Worm (Caenorhabditis elegans) whole organism, L4 larva: ENCODE data around the gene mogs-1.
A peak's percentile ranks its signal among the peaks of the same experiment; 100 is the strongest.

Source experiments
- F37D6.2 ChIP-seq: sonication (generic microtip); optimal IDR thresholded peaks from 2 replicates; lab custom pipeline; 2016; ENCODE audit warnings: mild to moderate bottlenecking, missing genetic modification characterization, missing compliant biosample characterization
- Y48G9A.11 ChIP-seq: fragments of 200-800 bp; sonication (Bioruptor generic); IDR thresholded peaks from 2 replicates; pipeline ENCODE4 v1.3.6; 2022; ENCODE audit warnings: missing genetic modification reagents, missing genetic modification characterization, missing compliant biosample characterization
- ZK337.2 ChIP-seq: fragments of 200-800 bp; sonication (Bioruptor generic); IDR thresholded peaks from 2 replicates; pipeline ENCODE4 v1.3.6; 2022; ENCODE audit warnings: missing genetic modification reagents, missing genetic modification characterization, missing compliant biosample characterization
- aly-2 ChIP-seq: sonication (generic microtip); optimal IDR thresholded peaks from 2 replicates; lab custom pipeline; 2018; ENCODE audit warnings: missing biosample characterization, missing genetic modification characterization
- attf-4 ChIP-seq: sonication (generic microtip); optimal IDR thresholded peaks from 3 replicates; lab custom pipeline; 2017; ENCODE audit warnings: missing biosample characterization, missing genetic modification characterization
- ceh-44 ChIP-seq: fragments of 200-800 bp; sonication (Bioruptor generic); IDR thresholded peaks from 2 replicates; pipeline ENCODE4 v1.3.6; 2022; ENCODE audit warnings: missing genetic modification reagents, missing genetic modification characterization, missing compliant biosample characterization
- cey-2 ChIP-seq: sonication (generic microtip); optimal IDR thresholded peaks from 3 replicates; lab custom pipeline; 2017; ENCODE audit warnings: missing genetic modification characterization, mild to moderate bottlenecking, missing compliant biosample characterization, antibody characterized with exemption, borderline replicate concordance; ENCODE audit not compliant: insufficient read depth
- daf-16 ChIP-seq, 3 experiments: sonication (generic microtip); optimal IDR thresholded peaks; 2 replicates each; lab custom pipeline; 2016 to 2017; ENCODE audit warnings: missing genetic modification characterization in 3 of 3, missing genetic modification reagents in 3 of 3, mild to moderate bottlenecking in 2 of 3, missing compliant biosample characterization in 2 of 3, missing biosample characterization in 1 of 3, moderate library complexity in 1 of 3
- dmd-6 ChIP-seq: fragments of 200-800 bp; sonication (Bioruptor generic); IDR thresholded peaks from 2 replicates; pipeline ENCODE4 v1.3.6; 2022; ENCODE audit warnings: missing genetic modification reagents, missing genetic modification characterization, missing compliant biosample characterization
- dmd-8 ChIP-seq: fragments of 200-800 bp; sonication (Bioruptor generic); IDR thresholded peaks from 2 replicates; pipeline ENCODE4 v1.3.6; 2022; ENCODE audit warnings: missing genetic modification characterization, missing compliant biosample characterization
- dpl-1 ChIP-seq: fragments of 150-350 bp; optimal IDR thresholded peaks from 2 replicates; lab custom pipeline; 2014; ENCODE audit warnings: missing biosample characterization, missing genetic modification reagents, missing genetic modification characterization
- dve-1 ChIP-seq: sonication (generic microtip); optimal IDR thresholded peaks from 2 replicates; lab custom pipeline; 2017; ENCODE audit warnings: antibody characterized with exemption, mild to moderate bottlenecking, missing genetic modification characterization, missing compliant biosample characterization; ENCODE audit not compliant: insufficient read depth
- egl-27 ChIP-seq: sonication (generic microtip); optimal IDR thresholded peaks from 3 replicates; lab custom pipeline; 2017; ENCODE audit warnings: missing biosample characterization, missing genetic modification reagents, missing genetic modification characterization
- hlh-11 ChIP-seq: fragments of 200-800 bp; sonication (Bioruptor generic); optimal IDR thresholded peaks from 2 replicates; lab custom pipeline; 2018; ENCODE audit warnings: mild to moderate bottlenecking, missing genetic modification characterization, missing compliant biosample characterization
- hlh-30 ChIP-seq: sonication (generic microtip); optimal IDR thresholded peaks from 2 replicates; lab custom pipeline; 2017; ENCODE audit warnings: antibody characterized with exemption, mild to moderate bottlenecking, missing genetic modification characterization, missing compliant biosample characterization; ENCODE audit not compliant: insufficient read depth
- jun-1 ChIP-seq: fragments of 150-350 bp; optimal IDR thresholded peaks from 2 replicates; lab custom pipeline; 2014; ENCODE audit warnings: missing biosample characterization, missing genetic modification reagents, missing genetic modification characterization
- lin-15B ChIP-seq: fragments of 150-350 bp; sonication (generic microtip); optimal IDR thresholded peaks from 3 replicates; lab custom pipeline; 2014; ENCODE audit warnings: missing biosample characterization, missing genetic modification characterization
- lin-29 ChIP-seq: fragments of 200-800 bp; sonication (Bioruptor generic); IDR thresholded peaks from 2 replicates; pipeline ENCODE4 v1.3.6; 2022; ENCODE audit warnings: missing genetic modification reagents, missing genetic modification characterization, missing compliant biosample characterization
- lir-3 ChIP-seq: sonication (generic microtip); optimal IDR thresholded peaks from 2 replicates; lab custom pipeline; 2016; ENCODE audit warnings: mild to moderate bottlenecking, missing genetic modification characterization, missing compliant biosample characterization
- lsy-2 ChIP-seq, 2 experiments: fragments of 150-350 bp in 1 of 2; sonication (generic microtip) in 1 of 2; optimal IDR thresholded peaks; 2 replicates each; lab custom pipeline; 2014 to 2017; ENCODE audit warnings: missing biosample characterization in 2 of 2, missing genetic modification characterization in 2 of 2
- madf-5 ChIP-seq, 2 experiments: fragments of 200-800 bp; sonication (Bioruptor generic); IDR thresholded peaks; 2 replicates each; pipeline ENCODE4 v1.3.6; 2022; ENCODE audit warnings: missing compliant biosample characterization in 2 of 2, missing genetic modification characterization in 2 of 2
- madf-9 ChIP-seq: fragments of 200-800 bp; sonication (Bioruptor generic); conservative IDR thresholded peaks from 2 replicates; pipeline ENCODE4 v1.3.6; 2022; ENCODE audit warnings: missing genetic modification reagents, missing genetic modification characterization, missing compliant biosample characterization
- mes-2 ChIP-seq: sonication (generic microtip); optimal IDR thresholded peaks from 2 replicates; lab custom pipeline; 2016; ENCODE audit warnings: missing genotype, mild to moderate bottlenecking, missing genetic modification characterization, missing compliant biosample characterization; ENCODE audit not compliant: poor library complexity, severe bottlenecking
- mxl-3 ChIP-seq: fragments of 200-800 bp; sonication (Bioruptor generic); optimal IDR thresholded peaks from 2 replicates; lab custom pipeline; 2018; ENCODE audit warnings: mild to moderate bottlenecking, missing genetic modification characterization, missing compliant biosample characterization
- nhr-10 ChIP-seq: fragments of 150-350 bp; optimal IDR thresholded peaks from 2 replicates; lab custom pipeline; 2014; ENCODE audit warnings: missing biosample characterization, missing genetic modification characterization
- nhr-102 ChIP-seq: sonication (generic microtip); optimal IDR thresholded peaks from 2 replicates; lab custom pipeline; 2016; ENCODE audit warnings: mild to moderate bottlenecking, missing genetic modification characterization, moderate library complexity, missing compliant biosample characterization
- nhr-25 ChIP-seq: sonication (generic microtip); optimal IDR thresholded peaks from 2 replicates; lab custom pipeline; 2017; ENCODE audit warnings: missing genetic modification characterization, mild to moderate bottlenecking, missing compliant biosample characterization, antibody characterized with exemption, moderate library complexity, borderline replicate concordance; ENCODE audit not compliant: insufficient read depth
- nhr-28 ChIP-seq: fragments of 150-350 bp; optimal IDR thresholded peaks from 2 replicates; lab custom pipeline; 2014; ENCODE audit warnings: missing biosample characterization, missing genetic modification characterization
- nhr-76 ChIP-seq: fragments of 150-350 bp; optimal IDR thresholded peaks from 2 replicates; lab custom pipeline; 2014; ENCODE audit warnings: missing biosample characterization, missing genetic modification characterization
- pha-4 ChIP-seq, 2 experiments: fragments of 150-350 bp in 1 of 2; fragments of 200-800 bp in 1 of 2; sonication (Bioruptor generic) in 1 of 2; IDR thresholded peaks in 1 of 2; optimal IDR thresholded peaks in 1 of 2; 2 replicates each; pipeline versions ENCODE4 v1.3.6 to Lab custom; 2014 to 2022; ENCODE audit warnings: missing genetic modification characterization in 2 of 2, missing genetic modification reagents in 2 of 2, missing biosample characterization in 1 of 2, missing compliant biosample characterization in 1 of 2
- php-3 ChIP-seq: fragments of 200-800 bp; sonication (Bioruptor generic); IDR thresholded peaks from 2 replicates; pipeline ENCODE4 v1.3.6; 2022; ENCODE audit warnings: missing genetic modification reagents, missing genetic modification characterization, missing compliant biosample characterization
- pqm-1 ChIP-seq: sonication (generic microtip); optimal IDR thresholded peaks from 2 replicates; lab custom pipeline; 2017; ENCODE audit warnings: missing biosample characterization, missing genetic modification characterization
- skn-1 ChIP-seq: fragments of 150-350 bp; optimal IDR thresholded peaks from 2 replicates; lab custom pipeline; 2014; ENCODE audit warnings: missing biosample characterization, missing genetic modification characterization
- snpc-1.2 ChIP-seq: fragments of 200-800 bp; sonication (Bioruptor generic); IDR thresholded peaks from 2 replicates; pipeline ENCODE4 v1.3.6; 2022; ENCODE audit warnings: missing genetic modification reagents, missing genetic modification characterization, missing compliant biosample characterization
- spr-1 ChIP-seq: sonication (generic microtip); optimal IDR thresholded peaks from 2 replicates; lab custom pipeline; 2016; ENCODE audit warnings: mild to moderate bottlenecking, missing genetic modification characterization, missing compliant biosample characterization
- tra-1 ChIP-seq: fragments of 200-800 bp; sonication (Bioruptor generic); IDR thresholded peaks from 2 replicates; pipeline ENCODE4 v1.3.6; 2022; ENCODE audit warnings: missing genetic modification reagents, missing genetic modification characterization, missing compliant biosample characterization
- unc-130 ChIP-seq: sonication (generic microtip); optimal IDR thresholded peaks from 2 replicates; lab custom pipeline; 2016; ENCODE audit warnings: missing genetic modification reagents, missing genetic modification characterization, missing compliant biosample characterization
- unc-62 ChIP-seq, 3 experiments: fragments of 150-350 bp in 1 of 3; sonication (generic microtip); optimal IDR thresholded peaks in 2 of 3; peaks in 1 of 3; 1 replicate in 1 of 3; 2 replicates in 2 of 3; lab custom pipeline; 2014 to 2017; ENCODE audit warnings: missing biosample characterization in 3 of 3, missing genetic modification characterization in 3 of 3, missing genetic modification reagents in 3 of 3, missing genotype in 1 of 3
- ztf-11 ChIP-seq: fragments of 150-350 bp; optimal IDR thresholded peaks from 2 replicates; lab custom pipeline; 2014; ENCODE audit warnings: missing biosample characterization, missing genetic modification characterization

The mogs-1 gene

DNA sequence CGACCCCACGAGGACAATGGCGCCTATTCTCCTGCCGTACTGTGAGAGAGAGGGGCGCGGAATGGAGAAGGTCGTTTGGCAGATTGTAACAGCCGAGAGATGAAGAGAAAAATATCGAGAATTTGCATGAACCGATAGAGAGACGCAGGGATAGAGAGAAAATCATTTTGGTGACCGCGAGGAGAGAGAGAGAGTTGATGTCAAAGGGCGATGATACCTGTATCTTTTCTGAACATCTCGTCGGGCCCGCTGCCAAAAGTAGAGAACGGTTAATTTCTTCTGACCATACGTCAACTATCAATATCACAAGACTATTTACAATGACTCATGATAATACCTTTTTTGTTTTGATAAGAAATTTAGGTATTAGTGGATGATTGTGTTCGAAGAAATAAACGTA lies 45.8 kb downstream of the mogs-1 start (continued):
- TF ChIP-seq madf-9 (GFP tag; lab: Robert Waterston, UW): no peak
- no peak for TF ChIP-seq lin-15B (tag; lab: Kevin White, UChicago)
- no peak for TF ChIP-seq jun-1 (tag; lab: Kevin White, UChicago)
- TF ChIP-seq dpl-1 (GFP tag; lab: Kevin White, UChicago): no peak
- no peak for TF ChIP-seq ZK337.2 (GFP tag; lab: Robert Waterston, UW)
- TF ChIP-seq nhr-102 (tag; lab: Kevin White, UChicago): no peak
- TF ChIP-seq aly-2 (tag; lab: Kevin White, UChicago): no peak
- TF ChIP-seq daf-16 (GFP tag; optimal IDR thresholded peaks at IDR 0.05; lab: Kevin White, UChicago): no peak
- TF ChIP-seq daf-16 (tag; optimal IDR thresholded peaks at IDR 0.05; lab: Kevin White, UChicago): no peak
- TF ChIP-seq madf-5 (GFP tag; IDR thresholded peaks at IDR 0.05; lab: Robert Waterston, UW): no peak
- no peak for TF ChIP-seq lin-29 (GFP tag; lab: Robert Waterston, UW)
- TF ChIP-seq snpc-1.2 (GFP tag; lab: Robert Waterston, UW): no peak
- no peak for TF ChIP-seq egl-27 (tag; lab: Kevin White, UChicago)
- TF ChIP-seq nhr-76 (tag; lab: Kevin White, UChicago): no peak
- no peak for TF ChIP-seq dmd-8 (GFP tag; lab: Robert Waterston, UW)
- no peak for TF ChIP-seq pha-4 (GFP tag; IDR thresholded peaks at IDR 0.05; lab: Robert Waterston, UW)
- TF ChIP-seq pha-4 (tag; optimal IDR thresholded peaks at IDR 0.05; lab: Kevin White, UChicago): no peak
- TF ChIP-seq dmd-6 (GFP tag; lab: Robert Waterston, UW): peak; percentile 55
- no peak for TF ChIP-seq pqm-1 (tag; lab: Kevin White, UChicago)
- no peak for TF ChIP-seq F37D6.2 (tag; lab: Kevin White, UChicago)
- 0 out of 2 replicates have a peak, but pooled peaks have one; percentile 51 for TF ChIP-seq tra-1 (GFP tag; lab: Robert Waterston, UW)
- no peak for TF ChIP-seq spr-1 (tag; lab: Kevin White, UChicago)
- TF ChIP-seq ztf-11: no peak
- no peak for TF ChIP-seq skn-1
- peak in 1 of 2 experiments; percentile 48 for TF ChIP-seq lsy-2 (tag; optimal IDR thresholded peaks at IDR 0.05; lab: Kevin White, UChicago)
- TF ChIP-seq, all 104 proteins: peak for 18

DNA sequence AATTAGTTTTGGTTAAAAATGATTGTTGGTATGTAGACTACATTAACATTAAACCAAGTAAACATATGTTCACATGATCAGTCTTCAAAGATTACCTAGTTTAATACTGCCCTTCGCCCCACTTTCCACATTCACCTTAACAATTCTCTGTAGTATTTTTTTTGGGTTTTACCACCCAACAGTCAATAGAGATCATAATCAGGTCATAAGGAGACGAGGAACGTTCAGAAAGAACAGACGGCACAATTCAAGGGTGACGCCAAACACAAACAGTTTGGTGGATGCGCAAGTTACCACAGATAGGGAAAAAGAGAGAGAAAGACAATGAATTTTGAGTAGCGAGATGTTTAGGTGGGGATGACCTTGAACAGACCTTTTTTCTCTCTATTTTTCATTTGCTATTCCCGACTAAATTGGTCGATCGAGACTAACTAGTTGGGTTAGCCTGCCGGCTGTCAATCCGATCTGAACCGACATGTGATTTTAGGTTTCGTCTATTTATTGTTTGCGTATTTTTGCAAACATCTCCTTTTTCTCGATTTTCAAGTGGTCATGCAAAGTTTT lies 50.0 kb downstream of the mogs-1 start:
- TF ChIP-seq lir-3: no peak
- TF ChIP-seq spr-1 (tag; lab: Kevin White, UChicago): no peak
- no peak for TF ChIP-seq unc-130 (GFP tag; lab: Kevin White, UChicago)
- peak; percentile 28 for TF ChIP-seq mxl-3
- TF ChIP-seq nhr-28 (tag; lab: Kevin White, UChicago): peak; percentile 65
- peak in 1 of 2 experiments; percentile 95 for TF ChIP-seq unc-62 (GFP tag; optimal IDR thresholded peaks at IDR 0.05 in 1 of 2; lab: Kevin White, UChicago)
- TF ChIP-seq unc-62 (tag; optimal IDR thresholded peaks at IDR 0.05; lab: Kevin White, UChicago): no peak
- no peak for TF ChIP-seq Y48G9A.11 (GFP tag; lab: Robert Waterston, UW)
- TF ChIP-seq php-3 (GFP tag; lab: Robert Waterston, UW): no peak
- TF ChIP-seq dve-1 (tag; lab: Kevin White, UChicago): peak; percentile 23
- no peak for TF ChIP-seq madf-5 (GFP tag; IDR thresholded peaks at IDR 0.05; lab: Robert Waterston, UW)
- no peak for TF ChIP-seq cey-2 (tag; lab: Kevin White, UChicago)
- no peak for TF ChIP-seq ceh-44
- no peak for TF ChIP-seq mes-2 (tag; lab: Kevin White, UChicago)
- no peak for TF ChIP-seq nhr-10 (tag; lab: Kevin White, UChicago)
- peak; percentile 26 for TF ChIP-seq hlh-30 (tag; lab: Kevin White, UChicago)
- 0 out of 2 replicates have a peak, but pooled peaks have one; percentile 5 for TF ChIP-seq dmd-6 (GFP tag; lab: Robert Waterston, UW)
- TF ChIP-seq hlh-11: peak; percentile 17
- TF ChIP-seq attf-4 (tag; lab: Kevin White, UChicago): no peak
- peak; percentile 71 for TF ChIP-seq nhr-25 (tag; lab: Kevin White, UChicago)
- TF ChIP-seq lsy-2 (tag; optimal IDR thresholded peaks at IDR 0.05; lab: Kevin White, UChicago): no peak
